Fruit fly (Drosophila melanogaster) whole organism, embryonic: ENCODE data around the gene CG33090.
A peak's percentile ranks its signal among the peaks of the same experiment; 100 is the strongest.

Experiments
- Asciz ChIP-seq: fragments of 200-800 bp; sonication (Bioruptor generic); optimal IDR thresholded peaks from 2 replicates; lab custom pipeline; 2017; ENCODE audit warnings: missing biosample characterization, mild to moderate bottlenecking, missing genetic modification characterization, missing genetic modification reagents
- Awh ChIP-seq: fragments of 200-800 bp; sonication (Bioruptor generic); IDR thresholded peaks from 2 replicates; pipeline ENCODE4, ENCODE4 v1.3.6; 2022; ENCODE audit warnings: missing biosample characterization, missing genetic modification characterization
- B-H2 ChIP-seq: fragments of 200-800 bp; sonication (Bioruptor generic); optimal IDR thresholded peaks from 2 replicates; lab custom pipeline; 2018; ENCODE audit warnings: missing biosample characterization, mild to moderate bottlenecking, missing genetic modification characterization
- CG10565 ChIP-seq: fragments of 200-800 bp; sonication (Bioruptor generic); optimal IDR thresholded peaks from 3 replicates; lab custom pipeline; 2016; ENCODE audit warnings: missing biosample characterization, mild to moderate bottlenecking, missing genetic modification characterization
- CG11093 ChIP-seq: fragments of 200-800 bp; sonication (Bioruptor generic); IDR thresholded peaks from 3 replicates; pipeline ENCODE4 v1.3.6; 2022; ENCODE audit warnings: missing biosample characterization, missing genetic modification characterization
- CG13296 ChIP-seq: fragments of 200-800 bp; sonication (Bioruptor generic); optimal IDR thresholded peaks from 3 replicates; lab custom pipeline; 2018; ENCODE audit warnings: missing biosample characterization, mild to moderate bottlenecking, missing genetic modification characterization
- CG15269 ChIP-seq: fragments of 200-800 bp; sonication (Bioruptor generic); optimal IDR thresholded peaks from 2 replicates; lab custom pipeline; 2018; ENCODE audit warnings: missing biosample characterization, mild to moderate bottlenecking, missing genetic modification characterization, moderate library complexity
- CG1602 ChIP-seq: fragments of 200-800 bp; sonication (Bioruptor generic); optimal IDR thresholded peaks from 3 replicates; lab custom pipeline; 2016; ENCODE audit warnings: missing biosample characterization, missing genetic modification characterization
- CG17802 ChIP-seq: fragments of 200-800 bp; sonication (Bioruptor generic); optimal IDR thresholded peaks from 2 replicates; lab custom pipeline; 2018; ENCODE audit warnings: missing biosample characterization, mild to moderate bottlenecking, missing genetic modification characterization, moderate library complexity
- CG18262 ChIP-seq: fragments of 200-800 bp; optimal IDR thresholded peaks from 3 replicates; lab custom pipeline; 2019; ENCODE audit warnings: missing biosample characterization, mild to moderate bottlenecking, missing genetic modification characterization, moderate library complexity
- CG18476 ChIP-seq: fragments of 200-800 bp; sonication (Bioruptor generic); optimal IDR thresholded peaks from 2 replicates; lab custom pipeline; 2016; ENCODE audit warnings: missing biosample characterization, mild to moderate bottlenecking, missing genetic modification characterization
- CG2116 ChIP-seq: fragments of 200-800 bp; sonication (Bioruptor generic); optimal IDR thresholded peaks from 3 replicates; lab custom pipeline; 2018; ENCODE audit warnings: missing biosample characterization, mild to moderate bottlenecking, missing genetic modification characterization
- CG34376 ChIP-seq: fragments of 200-800 bp; sonication (Bioruptor generic); optimal IDR thresholded peaks from 2 replicates; lab custom pipeline; 2018; ENCODE audit warnings: missing biosample characterization, mild to moderate bottlenecking, missing genetic modification characterization
- CG5180 ChIP-seq: fragments of 200-800 bp; sonication (Bioruptor generic); optimal IDR thresholded peaks from 3 replicates; lab custom pipeline; 2017; ENCODE audit warnings: missing biosample characterization, missing genetic modification characterization, mild to moderate bottlenecking, moderate library complexity, missing genetic modification reagents
- CG9817 ChIP-seq: fragments of 200-800 bp; sonication (Bioruptor generic); optimal IDR thresholded peaks from 2 replicates; lab custom pipeline; 2018; ENCODE audit warnings: missing biosample characterization, mild to moderate bottlenecking, missing genetic modification characterization, moderate library complexity
- CrebB ChIP-seq: fragments of 200-800 bp; sonication (Bioruptor generic); optimal IDR thresholded peaks from 3 replicates; lab custom pipeline; 2018; ENCODE audit warnings: missing biosample characterization, mild to moderate bottlenecking, missing genetic modification characterization
- Doc3 ChIP-seq: fragments of 200-800 bp; sonication (Bioruptor generic); IDR thresholded peaks from 3 replicates; pipeline ENCODE4 v1.3.6; 2022; ENCODE audit warnings: missing biosample characterization, missing genetic modification characterization; ENCODE audit not compliant: partially characterized antibody
- ERR ChIP-seq: fragments of 200-800 bp; sonication (Bioruptor generic); optimal IDR thresholded peaks from 2 replicates; lab custom pipeline; 2016; ENCODE audit warnings: missing biosample characterization, missing genetic modification characterization
- HLH3B ChIP-seq: fragments of 200-800 bp; sonication (Bioruptor generic); IDR thresholded peaks from 2 replicates; pipeline ENCODE4 v1.3.6; 2022; ENCODE audit warnings: missing biosample characterization, missing genetic modification characterization
- Hey ChIP-seq: fragments of 200-800 bp; sonication (Bioruptor generic); optimal IDR thresholded peaks from 3 replicates; lab custom pipeline; 2018; ENCODE audit warnings: missing biosample characterization, mild to moderate bottlenecking, missing genetic modification characterization
- HmgD ChIP-seq: fragments of 200-800 bp; sonication (Bioruptor generic); optimal IDR thresholded peaks from 3 replicates; lab custom pipeline; 2016; ENCODE audit warnings: missing biosample characterization, missing genetic modification characterization
- Hmr ChIP-seq: fragments of 200-800 bp; sonication (Bioruptor generic); optimal IDR thresholded peaks from 3 replicates; lab custom pipeline; 2017; ENCODE audit warnings: mild to moderate bottlenecking, missing biosample characterization, missing genetic modification reagents, missing genetic modification characterization
- MESR4 ChIP-seq: fragments of 200-800 bp; sonication (Bioruptor generic); optimal IDR thresholded peaks from 2 replicates; lab custom pipeline; 2018; ENCODE audit warnings: missing biosample characterization, mild to moderate bottlenecking, missing genetic modification characterization, moderate library complexity
- MTF-1 ChIP-seq: fragments of 200-800 bp; sonication (Bioruptor generic); optimal IDR thresholded peaks from 2 replicates; lab custom pipeline; 2018; ENCODE audit warnings: missing biosample characterization, mild to moderate bottlenecking, missing genetic modification characterization, borderline replicate concordance
- Med ChIP-seq: fragments of 200-800 bp; sonication (Bioruptor generic); peaks from one replicate; lab custom pipeline; 2016; ENCODE audit warnings: missing biosample characterization, missing genetic modification characterization, mild to moderate bottlenecking, inconsistent platforms, moderate library complexity
- NK7.1 ChIP-seq: fragments of 200-800 bp; sonication (Bioruptor generic); optimal IDR thresholded peaks from 3 replicates; lab custom pipeline; 2016; ENCODE audit warnings: missing biosample characterization, missing genetic modification characterization
- Oli ChIP-seq: fragments of 200-800 bp; sonication (Bioruptor generic); optimal IDR thresholded peaks from 2 replicates; lab custom pipeline; 2018; ENCODE audit warnings: missing biosample characterization, mild to moderate bottlenecking, missing genetic modification characterization, moderate library complexity
- PHDP ChIP-seq: fragments of 200-800 bp; sonication (Bioruptor generic); optimal IDR thresholded peaks from 3 replicates; lab custom pipeline; 2018; ENCODE audit warnings: missing biosample characterization, mild to moderate bottlenecking, missing genetic modification characterization, moderate library complexity
- Sox100B ChIP-seq: fragments of 200-800 bp; sonication (Bioruptor generic); optimal IDR thresholded peaks from 3 replicates; lab custom pipeline; 2018; ENCODE audit warnings: missing biosample characterization, mild to moderate bottlenecking, missing genetic modification characterization
- Spps ChIP-seq: fragments of 200-800 bp; sonication (Bioruptor generic); optimal IDR thresholded peaks from 2 replicates; lab custom pipeline; 2018; ENCODE audit warnings: missing biosample characterization, mild to moderate bottlenecking, missing genetic modification characterization
- Trl ChIP-seq, 3 experiments: fragments of >200 bp in 2 of 3; fragments of 200-800 bp in 1 of 3; sonication (Bioruptor generic) in 1 of 3; optimal IDR thresholded peaks; 2 replicates in 1 of 3; 3 replicates in 2 of 3; lab custom pipeline; 2016 to 2017; ENCODE audit warnings: missing biosample characterization in 1 of 3, missing genetic modification characterization in 1 of 3
- ara ChIP-seq: fragments of 200-800 bp; sonication (Bioruptor generic); IDR thresholded peaks from 2 replicates; pipeline ENCODE4 v1.3.6; 2022; ENCODE audit warnings: missing biosample characterization, missing genetic modification characterization
- btn ChIP-seq: fragments of 200-800 bp; sonication (Bioruptor generic); optimal IDR thresholded peaks from 2 replicates; lab custom pipeline; 2016; ENCODE audit warnings: missing biosample characterization, missing genetic modification characterization
- cas ChIP-seq: fragments of 200-800 bp; sonication (Bioruptor generic); IDR thresholded peaks from 2 replicates; pipeline ENCODE4 v1.3.6; 2022; ENCODE audit warnings: missing biosample characterization, missing genetic modification characterization
- chinmo ChIP-seq: fragments of 200-800 bp; sonication (Bioruptor generic); IDR thresholded peaks from 4 replicates; pipeline ENCODE4 v1.3.6; 2022; ENCODE audit warnings: missing biosample characterization, missing genetic modification characterization; ENCODE audit not compliant: partially characterized antibody
- chn ChIP-seq: fragments of 200-800 bp; sonication (Bioruptor generic); optimal IDR thresholded peaks from 2 replicates; lab custom pipeline; 2016; ENCODE audit warnings: missing biosample characterization, missing genetic modification characterization
- dimm ChIP-seq: fragments of 200-800 bp; sonication (Bioruptor generic); IDR thresholded peaks from 2 replicates; pipeline ENCODE4 v1.3.6; 2022; ENCODE audit warnings: missing biosample characterization, missing genetic modification characterization
- dmrt11E ChIP-seq: fragments of 200-800 bp; sonication (Bioruptor generic); optimal IDR thresholded peaks from 3 replicates; lab custom pipeline; 2018; ENCODE audit warnings: missing biosample characterization, mild to moderate bottlenecking, missing genetic modification characterization, moderate library complexity
- fd102C ChIP-seq: fragments of 200-800 bp; sonication (Bioruptor generic); optimal IDR thresholded peaks from 2 replicates; lab custom pipeline; 2018; ENCODE audit warnings: missing biosample characterization, mild to moderate bottlenecking, missing genetic modification characterization, moderate library complexity
- h ChIP-seq: fragments of >200 bp; optimal IDR thresholded peaks from 2 replicates; lab custom pipeline; 2017
- hb ChIP-seq: fragments of 200-800 bp; sonication (Bioruptor generic); IDR thresholded peaks from 3 replicates; pipeline ENCODE4 v1.3.6; 2022; ENCODE audit warnings: missing biosample characterization, missing genetic modification characterization; ENCODE audit not compliant: partially characterized antibody
- ind ChIP-seq: fragments of 200-800 bp; sonication (Bioruptor generic); optimal IDR thresholded peaks from 3 replicates; lab custom pipeline; 2016; ENCODE audit warnings: missing biosample characterization, missing genetic modification characterization
- luna ChIP-seq: fragments of 200-800 bp; sonication (Bioruptor generic); optimal IDR thresholded peaks from 2 replicates; lab custom pipeline; 2016; ENCODE audit warnings: missing biosample characterization, missing genetic modification characterization
- pum ChIP-seq: fragments of 200-800 bp; sonication (Bioruptor generic); optimal IDR thresholded peaks from 2 replicates; lab custom pipeline; 2016; ENCODE audit warnings: missing biosample characterization, missing genetic modification characterization
- shn ChIP-seq: fragments of 200-800 bp; sonication (Bioruptor generic); optimal IDR thresholded peaks from 3 replicates; lab custom pipeline; 2016; ENCODE audit warnings: missing biosample characterization, missing genetic modification characterization
- slbo ChIP-seq: fragments of 200-800 bp; sonication (Bioruptor generic); IDR thresholded peaks from 2 replicates; pipeline ENCODE4 v1.3.6; 2022; ENCODE audit warnings: missing biosample characterization, missing genetic modification characterization
- sug ChIP-seq: fragments of 200-800 bp; optimal IDR thresholded peaks from 2 replicates; lab custom pipeline; 2019; ENCODE audit warnings: missing biosample characterization, mild to moderate bottlenecking, missing genetic modification characterization, moderate library complexity
- tin ChIP-seq: fragments of 200-800 bp; sonication (Bioruptor generic); optimal IDR thresholded peaks from 3 replicates; lab custom pipeline; 2016; ENCODE audit warnings: missing biosample characterization, missing genetic modification characterization
- wdn ChIP-seq: fragments of 200-800 bp; sonication (Bioruptor generic); IDR thresholded peaks from 2 replicates; pipeline ENCODE4 v1.3.6; 2022; ENCODE audit warnings: missing biosample characterization, missing genetic modification characterization

The CG33090 gene

dm6 chr2L:14394298-14395064 lies 60.5 kb downstream of the CG33090 start (continued):
- TF ChIP-seq CG18476 (GFP tag; lab: Kevin White, UChicago): no peak
- TF ChIP-seq CG5180 (GFP tag; lab: Kevin White, UChicago): peak; percentile 39
- TF ChIP-seq CG11093 (GFP tag; lab: Robert Waterston, UW): no peak
- TF ChIP-seq chinmo (GFP tag; lab: Robert Waterston, UW): 0 out of 4 replicates have a peak, but pooled peaks have one; percentile 12
- no peak for TF ChIP-seq pum (GFP tag; lab: Kevin White, UChicago)
- TF ChIP-seq CG10565 (GFP tag; lab: Kevin White, UChicago): no peak
- TF ChIP-seq CG18262 (tag; lab: Kevin White, UChicago): peak; percentile 37
- TF ChIP-seq btn (GFP tag; lab: Kevin White, UChicago): no peak
- peak; percentile 44 for TF ChIP-seq Oli (tag; lab: Kevin White, UChicago)
- TF ChIP-seq Spps (tag; lab: Kevin White, UChicago): no peak
- TF ChIP-seq h: no peak
- peak; percentile 60 for TF ChIP-seq CG15269 (tag; lab: Kevin White, UChicago)
- TF ChIP-seq ERR: no peak
- TF ChIP-seq chn: no peak
- TF ChIP-seq CG34376 (GFP tag; lab: Kevin White, UChicago): peak; percentile 68
- TF ChIP-seq wdn (GFP tag; lab: Robert Waterston, UW): no peak
- TF ChIP-seq PHDP (tag; lab: Kevin White, UChicago): peak; percentile 63
- peak; percentile 23 for TF ChIP-seq Sox100B (GFP tag; lab: Kevin White, UChicago)
- peak; percentile 52 for TF ChIP-seq Hmr (GFP tag; lab: Kevin White, UChicago)
- TF ChIP-seq MTF-1 (GFP tag; lab: Kevin White, UChicago): peak; percentile 35
- no peak for TF ChIP-seq Trl (optimal IDR thresholded peaks at IDR 0.05; lab: Kevin White, UChicago)
- TF ChIP-seq Trl (GFP tag; optimal IDR thresholded peaks at IDR 0.05; lab: Kevin White, UChicago): no peak
- TF ChIP-seq slbo (GFP tag; lab: Robert Waterston, UW): peak; percentile 39; the same call in 1 of the 2 replicates
- TF ChIP-seq ind (GFP tag; lab: Kevin White, UChicago): no peak
- no peak for TF ChIP-seq HmgD
- TF ChIP-seq luna: no peak
- TF ChIP-seq dmrt11E (tag; lab: Kevin White, UChicago): no peak
- TF ChIP-seq Med: peak; percentile 32
- TF ChIP-seq cas: no peak
- no peak for TF ChIP-seq MESR4 (GFP tag; lab: Kevin White, UChicago)
- no peak for TF ChIP-seq NK7.1 (GFP tag; lab: Kevin White, UChicago)
- TF ChIP-seq CG2116 (GFP tag; lab: Kevin White, UChicago): peak; percentile 14
- no peak for TF ChIP-seq Doc3 (GFP tag; lab: Robert Waterston, UW)
- peak; percentile 76 for TF ChIP-seq sug (tag; lab: Kevin White, UChicago)
- no peak for TF ChIP-seq CG1602
- no peak for TF ChIP-seq CG9817 (tag; lab: Kevin White, UChicago)
- no peak for TF ChIP-seq tin (GFP tag; lab: Kevin White, UChicago)
- TF ChIP-seq CrebB (tag; lab: Kevin White, UChicago): peak; percentile 49
- TF ChIP-seq dimm: no peak
- TF ChIP-seq hb: no peak
- peak; percentile 27 for TF ChIP-seq Hey (tag; lab: Kevin White, UChicago)
- TF ChIP-seq HLH3B (GFP tag; lab: Robert Waterston, UW): no peak
- TF ChIP-seq B-H2 (GFP tag; lab: Kevin White, UChicago): peak; percentile 77
- no peak for TF ChIP-seq shn (GFP tag; lab: Kevin White, UChicago)
- peak; percentile 44; the same call in 1 of the 2 replicates for TF ChIP-seq Awh (GFP tag; lab: Robert Waterston, UW)
- peak; percentile 53 for TF ChIP-seq Asciz (GFP tag; lab: Kevin White, UChicago)
- no peak for TF ChIP-seq fd102C (GFP tag; lab: Kevin White, UChicago)
- TF ChIP-seq CG13296 (GFP tag; lab: Kevin White, UChicago): peak; percentile 66
- no peak for TF ChIP-seq ara
- TF ChIP-seq CG17802 (tag; lab: Kevin White, UChicago): no peak
